Worm (Caenorhabditis elegans) whole organism, mixed stage, embryonic: ENCODE data around the gene srx-33.

ENCODE experiments used
- M03D4.4 ChIP-seq: sonication (generic microtip); optimal IDR thresholded peaks from 2 replicates; lab custom pipeline; 2017; ENCODE audit warnings: mild to moderate bottlenecking, missing genetic modification characterization, missing compliant biosample characterization
- bed-3 ChIP-seq: fragments of 200-800 bp; sonication (Bioruptor generic); optimal IDR thresholded peaks from 3 replicates; lab custom pipeline; 2018; ENCODE audit warnings: mild to moderate bottlenecking, missing genetic modification characterization, moderate library complexity, missing compliant biosample characterization
- blmp-1 ChIP-seq: fragments of 150-350 bp; optimal IDR thresholded peaks from 2 replicates; lab custom pipeline; 2014; ENCODE audit warnings: missing biosample characterization, missing genetic modification characterization
- ceh-39 ChIP-seq: fragments of 150-350 bp; optimal IDR thresholded peaks from 2 replicates; lab custom pipeline; 2014; ENCODE audit warnings: missing biosample characterization, missing genetic modification characterization
- ceh-43 ChIP-seq: fragments of 200-800 bp; sonication (Bioruptor generic); optimal IDR thresholded peaks from 2 replicates; lab custom pipeline; 2018; ENCODE audit warnings: mild to moderate bottlenecking, missing genetic modification characterization, moderate library complexity, missing compliant biosample characterization
- ceh-83 ChIP-seq: fragments of 200-800 bp; sonication (Bioruptor generic); optimal IDR thresholded peaks from 2 replicates; lab custom pipeline; 2018; ENCODE audit warnings: mild to moderate bottlenecking, missing genetic modification characterization, missing compliant biosample characterization
- ces-1 ChIP-seq: fragments of 150-350 bp; optimal IDR thresholded peaks from 2 replicates; lab custom pipeline; 2014; ENCODE audit warnings: missing biosample characterization, missing genetic modification reagents, missing genetic modification characterization
- cnd-1 ChIP-seq: fragments of 200-800 bp; sonication (Bioruptor generic); optimal IDR thresholded peaks from 2 replicates; lab custom pipeline; 2018; ENCODE audit warnings: mild to moderate bottlenecking, missing genetic modification characterization, missing compliant biosample characterization
- drap-1 ChIP-seq: fragments of 200-800 bp; sonication (Bioruptor generic); optimal IDR thresholded peaks from 3 replicates; lab custom pipeline; 2018; ENCODE audit warnings: mild to moderate bottlenecking, missing genetic modification characterization, missing compliant biosample characterization
- elt-1 ChIP-seq: sonication (generic microtip); optimal IDR thresholded peaks from 2 replicates; lab custom pipeline; 2017; ENCODE audit warnings: missing genetic modification characterization, mild to moderate bottlenecking, missing compliant biosample characterization, antibody characterized with exemption, moderate library complexity, borderline replicate concordance; ENCODE audit not compliant: insufficient read depth
- elt-3 ChIP-seq: fragments of 150-350 bp; optimal IDR thresholded peaks from 2 replicates; lab custom pipeline; 2014; ENCODE audit warnings: missing biosample characterization, missing genetic modification characterization
- flh-1 ChIP-seq: fragments of 200-800 bp; sonication (Bioruptor generic); optimal IDR thresholded peaks from 2 replicates; lab custom pipeline; 2018; ENCODE audit warnings: mild to moderate bottlenecking, missing genetic modification characterization, moderate library complexity, missing compliant biosample characterization
- ham-2 ChIP-seq: fragments of 200-800 bp; sonication (Bioruptor generic); optimal IDR thresholded peaks from 2 replicates; lab custom pipeline; 2018; ENCODE audit warnings: mild to moderate bottlenecking, missing genetic modification characterization, missing compliant biosample characterization
- hlh-1 ChIP-seq: fragments of 150-350 bp; optimal IDR thresholded peaks from 2 replicates; lab custom pipeline; 2014; ENCODE audit warnings: missing biosample characterization, missing genetic modification reagents, missing genetic modification characterization
- lin-13 ChIP-seq: fragments of 150-350 bp; optimal IDR thresholded peaks from 2 replicates; lab custom pipeline; 2014; ENCODE audit warnings: missing biosample characterization, missing genetic modification characterization
- lin-32 ChIP-seq: fragments of 200-800 bp; sonication (Bioruptor generic); optimal IDR thresholded peaks from 2 replicates; lab custom pipeline; 2018; ENCODE audit warnings: mild to moderate bottlenecking, missing genetic modification characterization, missing compliant biosample characterization
- lsy-2 ChIP-seq: fragments of 150-350 bp; optimal IDR thresholded peaks from 2 replicates; lab custom pipeline; 2014; ENCODE audit warnings: missing biosample characterization, missing genetic modification characterization
- mab-5 ChIP-seq: fragments of 150-350 bp; optimal IDR thresholded peaks from 2 replicates; lab custom pipeline; 2014; ENCODE audit warnings: missing biosample characterization, missing genetic modification characterization
- mep-1 ChIP-seq: fragments of 150-350 bp; optimal IDR thresholded peaks from 2 replicates; lab custom pipeline; 2017; ENCODE audit warnings: missing biosample characterization, missing genetic modification reagents, missing genetic modification characterization, inconsistent platforms
- mls-2 ChIP-seq: sonication (generic microtip); optimal IDR thresholded peaks from 2 replicates; lab custom pipeline; 2016; ENCODE audit warnings: mild to moderate bottlenecking, missing genetic modification characterization, moderate library complexity, missing compliant biosample characterization
- nhr-12 ChIP-seq: fragments of 150-350 bp; optimal IDR thresholded peaks from 2 replicates; lab custom pipeline; 2014; ENCODE audit warnings: missing biosample characterization, missing genetic modification characterization
- nhr-2 ChIP-seq: fragments of 150-350 bp; optimal IDR thresholded peaks from 2 replicates; lab custom pipeline; 2014; ENCODE audit warnings: missing biosample characterization, missing genetic modification characterization
- nhr-237 ChIP-seq: fragments of 150-350 bp; optimal IDR thresholded peaks from 2 replicates; lab custom pipeline; 2014; ENCODE audit warnings: missing biosample characterization, missing genetic modification characterization
- nhr-28 ChIP-seq: fragments of 150-350 bp; optimal IDR thresholded peaks from 2 replicates; lab custom pipeline; 2014; ENCODE audit warnings: missing biosample characterization, missing genetic modification characterization
- nhr-76 ChIP-seq: sonication (generic microtip); optimal IDR thresholded peaks from 2 replicates; lab custom pipeline; 2017; ENCODE audit warnings: missing biosample characterization, missing genetic modification characterization
- pha-4 ChIP-seq: fragments of 150-350 bp; optimal IDR thresholded peaks from 2 replicates; lab custom pipeline; 2018; ENCODE audit warnings: missing biosample characterization, missing genetic modification reagents, missing genetic modification characterization
- sem-2 ChIP-seq: fragments of 200-800 bp; sonication (Bioruptor generic); optimal IDR thresholded peaks from 2 replicates; lab custom pipeline; 2018; ENCODE audit warnings: mild to moderate bottlenecking, missing genetic modification characterization, missing compliant biosample characterization
- snpc-4 ChIP-seq: fragments of 150-350 bp; optimal IDR thresholded peaks from 2 replicates; lab custom pipeline; 2014; ENCODE audit warnings: missing biosample characterization, missing genetic modification characterization
- sptf-1 ChIP-seq: sonication (generic microtip); optimal IDR thresholded peaks from 2 replicates; lab custom pipeline; 2017; ENCODE audit warnings: mild to moderate bottlenecking, missing genetic modification characterization, moderate library complexity, missing compliant biosample characterization
- tbx-8 ChIP-seq: fragments of 200-800 bp; sonication (Bioruptor generic); optimal IDR thresholded peaks from 2 replicates; lab custom pipeline; 2018; ENCODE audit warnings: mild to moderate bottlenecking, missing genetic modification characterization, moderate library complexity, missing compliant biosample characterization
- unc-120 ChIP-seq: sonication (generic microtip); optimal IDR thresholded peaks from 2 replicates; lab custom pipeline; 2017; ENCODE audit warnings: missing genetic modification characterization, missing compliant biosample characterization; ENCODE audit not compliant: poor library complexity, severe bottlenecking
- unc-39 ChIP-seq: fragments of 150-350 bp; optimal IDR thresholded peaks from 2 replicates; lab custom pipeline; 2014; ENCODE audit warnings: missing biosample characterization, missing genetic modification characterization
- zip-8 ChIP-seq: fragments of 150-350 bp; optimal IDR thresholded peaks from 2 replicates; lab custom pipeline; 2014; ENCODE audit warnings: missing biosample characterization, missing genetic modification characterization
- ztf-11 ChIP-seq: fragments of 150-350 bp; optimal IDR thresholded peaks from 2 replicates; lab custom pipeline; 2014; ENCODE audit warnings: missing biosample characterization, missing genetic modification characterization

Gene srx-33

DNA sequence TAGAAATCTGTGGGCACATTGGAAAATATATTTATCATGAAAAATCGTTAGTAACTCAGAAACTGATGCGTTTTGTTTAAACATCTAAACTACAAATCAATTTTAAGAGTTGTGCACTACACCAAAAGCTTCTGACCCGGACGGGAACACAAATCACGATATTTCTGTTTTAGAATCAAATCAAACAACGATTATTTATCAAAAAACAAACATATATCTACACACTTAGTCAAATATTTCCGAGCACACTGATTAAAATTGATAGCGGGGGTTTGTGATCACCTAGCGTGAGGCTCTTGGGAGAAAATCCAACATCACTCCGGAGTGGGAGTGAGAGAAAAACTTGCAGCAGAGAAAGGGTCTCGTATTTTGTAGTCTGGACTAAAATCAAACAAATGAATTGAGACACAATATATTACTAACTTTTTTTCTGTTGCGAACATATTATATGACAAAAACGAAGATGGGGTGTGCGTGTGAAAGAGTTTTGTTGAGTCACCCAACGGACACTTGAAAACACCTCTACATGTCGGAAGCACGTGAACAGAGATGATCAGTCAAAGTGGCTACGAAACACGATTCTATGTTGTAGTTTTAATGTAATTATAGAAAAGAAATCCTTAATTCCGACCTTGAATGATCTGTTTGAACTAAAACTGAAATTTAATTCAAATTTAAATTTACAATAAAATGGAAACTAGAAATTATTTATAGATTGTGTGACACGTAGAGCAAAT is 23.3 kb downstream of the srx-33 start:
- no peak for TF ChIP-seq flh-1
- TF ChIP-seq pha-4, result no peak
- no peak for TF ChIP-seq zip-8 (tag; lab: Kevin White, UChicago)
- TF ChIP-seq sptf-1 (tag; lab: Kevin White, UChicago), result no peak
- TF ChIP-seq sem-2 (GFP tag; lab: Kevin White, UChicago), result no peak
- TF ChIP-seq, all 35 proteins: peak for 0

DNA sequence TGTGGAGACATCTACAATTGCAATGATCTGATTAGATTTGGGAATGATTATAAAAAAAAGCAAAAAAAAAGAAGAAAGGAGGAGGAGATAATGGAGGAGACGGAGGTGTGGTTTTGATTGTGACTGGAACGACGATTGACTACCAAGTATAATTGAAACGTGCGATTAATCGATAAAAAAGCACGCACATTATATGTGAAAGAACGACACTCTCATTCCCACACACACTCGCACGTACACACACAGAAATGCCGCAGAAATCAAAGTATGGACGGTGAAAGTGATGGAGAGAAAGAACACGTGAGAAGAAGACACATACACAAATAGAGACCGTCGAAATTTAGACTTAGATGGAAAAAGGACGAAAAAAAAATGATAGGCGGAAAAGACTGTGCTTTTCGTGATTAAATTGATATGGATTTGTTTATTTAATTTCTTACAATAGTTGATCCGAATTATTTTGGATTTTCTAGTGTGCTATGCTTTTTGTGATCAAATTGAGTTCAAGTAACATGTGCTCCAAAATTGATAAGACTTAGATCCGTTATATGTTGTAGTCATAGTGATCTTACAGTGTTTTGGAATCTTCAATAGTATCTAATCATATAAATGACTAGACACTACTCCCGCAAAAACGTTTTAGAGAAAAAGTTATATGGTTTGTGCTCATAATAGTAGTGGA is 24.8 kb downstream of the srx-33 start, which contains the start of gene nhr-135:
TSS of gene nhr-135 (minus strand) at position 51 of the 682 bp plus-strand sequence.
- TF ChIP-seq cnd-1, result no peak
- TF ChIP-seq nhr-12 (tag; lab: Kevin White, UChicago), result no peak

DNA sequence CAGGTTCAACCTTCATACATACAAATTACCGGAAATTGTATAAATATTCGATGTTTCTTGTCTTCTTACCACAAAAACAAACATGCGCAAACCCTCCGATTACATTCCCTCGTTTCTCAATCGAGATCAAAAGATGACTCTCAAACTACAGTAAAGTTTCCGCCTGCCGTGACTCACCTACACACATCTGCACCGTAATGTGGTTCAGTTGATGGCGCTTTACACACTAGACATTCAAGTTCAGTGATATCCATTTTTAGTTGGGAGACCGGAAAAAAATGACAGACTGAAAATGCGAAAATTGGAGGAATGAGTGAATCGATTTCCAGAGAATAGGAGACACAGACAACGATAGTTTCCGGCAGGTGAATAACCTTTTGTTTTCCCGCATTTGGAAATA is 27.4 kb downstream of the srx-33 start, which contains the start of gene nhr-286:
TSS of gene nhr-286 (minus strand) at position 324 of the 400 bp plus-strand sequence.
- TF ChIP-seq tbx-8 (GFP tag; lab: Kevin White, UChicago), result no peak
- TF ChIP-seq hlh-1 (tag; lab: Kevin White, UChicago), result no peak
- TF ChIP-seq nhr-12 (tag; lab: Kevin White, UChicago), result no peak
- TF ChIP-seq flh-1, result no peak
- no peak for TF ChIP-seq sem-2 (GFP tag; lab: Kevin White, UChicago)
- no peak for TF ChIP-seq M03D4.4 (tag; lab: Kevin White, UChicago)
- TF ChIP-seq nhr-237 (tag; lab: Kevin White, UChicago), result no peak
- no peak for TF ChIP-seq bed-3 (GFP tag; lab: Kevin White, UChicago)
- TF ChIP-seq lin-32 (GFP tag; lab: Kevin White, UChicago), result no peak
- TF ChIP-seq mls-2 (tag; lab: Kevin White, UChicago), result no peak
- TF ChIP-seq elt-1 (tag; lab: Kevin White, UChicago), result no peak
- TF ChIP-seq ham-2 (GFP tag; lab: Kevin White, UChicago), result no peak
- TF ChIP-seq pha-4, result no peak
- no peak for TF ChIP-seq lsy-2 (tag; lab: Kevin White, UChicago)
- TF ChIP-seq ceh-83 (GFP tag; lab: Kevin White, UChicago), result no peak
- TF ChIP-seq nhr-2, result no peak
- TF ChIP-seq mab-5 (tag; lab: Kevin White, UChicago), result no peak

DNA sequence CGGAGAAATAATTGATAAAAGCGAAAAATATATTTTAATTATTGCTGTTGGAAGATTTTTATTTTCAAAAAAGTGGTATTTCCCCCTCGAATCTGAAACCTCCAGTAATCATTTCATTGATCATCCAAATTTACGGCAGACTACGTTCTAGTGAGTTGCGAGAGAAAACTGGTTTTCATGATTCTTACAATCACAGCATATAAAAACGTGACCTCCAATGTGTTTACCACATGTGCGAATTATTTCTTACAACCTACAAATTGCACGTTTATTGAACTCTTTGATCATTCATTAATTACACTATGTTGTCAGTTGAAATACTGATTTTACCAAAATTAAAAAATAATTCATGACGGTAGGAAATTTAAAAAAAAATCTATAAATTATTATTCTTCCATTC is 29.5 kb downstream of the srx-33 start:
- no peak for TF ChIP-seq sptf-1 (tag; lab: Kevin White, UChicago)
- no peak for TF ChIP-seq drap-1 (GFP tag; lab: Kevin White, UChicago)
- TF ChIP-seq elt-1 (tag; lab: Kevin White, UChicago), result no peak
- TF ChIP-seq mls-2 (tag; lab: Kevin White, UChicago), result no peak
- no peak for TF ChIP-seq unc-39 (tag; lab: Kevin White, UChicago)
- TF ChIP-seq hlh-1 (tag; lab: Kevin White, UChicago), result no peak
- TF ChIP-seq zip-8 (tag; lab: Kevin White, UChicago), result no peak
- no peak for TF ChIP-seq flh-1
- no peak for TF ChIP-seq ztf-11
- no peak for TF ChIP-seq snpc-4 (tag; lab: Kevin White, UChicago)
- no peak for TF ChIP-seq pha-4
- no peak for TF ChIP-seq lin-32 (GFP tag; lab: Kevin White, UChicago)
- no peak for TF ChIP-seq ham-2 (GFP tag; lab: Kevin White, UChicago)
- TF ChIP-seq elt-3 (tag; lab: Kevin White, UChicago), result no peak
- no peak for TF ChIP-seq nhr-76 (tag; lab: Kevin White, UChicago)
- no peak for TF ChIP-seq tbx-8 (GFP tag; lab: Kevin White, UChicago)
- TF ChIP-seq nhr-237 (tag; lab: Kevin White, UChicago), result no peak

DNA sequence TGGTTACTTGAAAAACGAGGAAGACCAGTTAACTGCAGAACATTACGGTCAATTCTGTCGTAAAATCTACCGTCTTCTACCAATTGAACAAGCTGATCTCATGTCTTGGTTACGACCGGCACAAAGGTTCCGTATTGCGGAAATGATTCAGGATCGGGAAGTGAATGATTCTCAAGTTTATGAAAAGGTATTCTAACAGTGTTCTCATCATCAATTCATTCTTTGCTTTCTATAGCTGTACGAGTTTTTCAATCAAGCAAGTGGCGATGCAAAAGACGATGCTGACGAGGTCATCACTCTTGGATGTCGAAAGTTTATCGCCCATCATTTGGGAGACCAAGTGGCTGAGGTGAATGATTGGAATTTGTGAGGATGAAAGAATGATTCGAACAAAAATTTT is 31.4 kb downstream of the srx-33 start:
- TF ChIP-seq ztf-11, result no peak
- no peak for TF ChIP-seq pha-4
- no peak for TF ChIP-seq unc-120
- TF ChIP-seq ces-1 (GFP tag; lab: Kevin White, UChicago), result no peak
- no peak for TF ChIP-seq lin-32 (GFP tag; lab: Kevin White, UChicago)
- no peak for TF ChIP-seq blmp-1 (tag; lab: Kevin White, UChicago)
- TF ChIP-seq nhr-76 (tag; lab: Kevin White, UChicago), result no peak
- TF ChIP-seq elt-1 (tag; lab: Kevin White, UChicago), result no peak
- TF ChIP-seq snpc-4 (tag; lab: Kevin White, UChicago), result no peak
- TF ChIP-seq nhr-237 (tag; lab: Kevin White, UChicago), result no peak
- TF ChIP-seq lin-13, result no peak
- TF ChIP-seq mep-1 (tag; lab: Kevin White, UChicago), result no peak
- TF ChIP-seq nhr-2, result no peak
- TF ChIP-seq nhr-28 (tag; lab: Kevin White, UChicago), result no peak
- no peak for TF ChIP-seq ceh-39 (tag; lab: Kevin White, UChicago)
- no peak for TF ChIP-seq lsy-2 (tag; lab: Kevin White, UChicago)
- no peak for TF ChIP-seq zip-8 (tag; lab: Kevin White, UChicago)
- no peak for TF ChIP-seq ceh-43 (GFP tag; lab: Kevin White, UChicago)
- TF ChIP-seq mls-2 (tag; lab: Kevin White, UChicago), result no peak
